Fruit fly (Drosophila melanogaster) whole organism, embryonic: ENCODE data around the gene CG10068.

Source experiments
- C15 ChIP-seq: fragments of 200-800 bp; sonication (Bioruptor generic); IDR thresholded peaks from 3 replicates; pipeline ENCODE4 v1.3.6; 2022; ENCODE audit warnings: missing biosample characterization, missing genetic modification characterization
- CG1792 ChIP-seq: fragments of 200-800 bp; sonication (Bioruptor generic); optimal IDR thresholded peaks from 2 replicates; lab custom pipeline; 2016; ENCODE audit warnings: missing biosample characterization, missing genetic modification characterization
- CG2678 ChIP-seq: fragments of 200-800 bp; sonication (Bioruptor generic); optimal IDR thresholded peaks from 3 replicates; lab custom pipeline; 2019; ENCODE audit warnings: missing biosample characterization, mild to moderate bottlenecking, missing genetic modification characterization, moderate library complexity
- CG6854 ChIP-seq: fragments of 200-800 bp; sonication (Bioruptor generic); optimal IDR thresholded peaks from 3 replicates; lab custom pipeline; 2017; ENCODE audit warnings: missing biosample characterization, mild to moderate bottlenecking, missing genetic modification characterization
- CG8924 ChIP-seq: fragments of 200-800 bp; optimal IDR thresholded peaks from 3 replicates; lab custom pipeline; 2019; ENCODE audit warnings: missing biosample characterization, mild to moderate bottlenecking, missing genetic modification characterization, moderate library complexity
- Hsf ChIP-seq: fragments of 200-800 bp; sonication (Bioruptor generic); optimal IDR thresholded peaks from 3 replicates; lab custom pipeline; 2016; ENCODE audit warnings: missing biosample characterization, missing genetic modification characterization
- inv ChIP-seq: fragments of 200-800 bp; sonication (Bioruptor generic); IDR thresholded peaks from 2 replicates; pipeline ENCODE4 v1.3.6; 2022; ENCODE audit warnings: missing biosample characterization, missing genetic modification characterization; ENCODE audit not compliant: partially characterized antibody
- zf30C ChIP-seq: fragments of 200-800 bp; sonication (Bioruptor generic); optimal IDR thresholded peaks from 3 replicates; lab custom pipeline; 2018; ENCODE audit warnings: missing biosample characterization, mild to moderate bottlenecking, missing genetic modification characterization

dm6 chr3R:7116511-7116910 is 11.3 kb downstream of the CG10068 start:
- TF ChIP-seq CG1792: no peak
- no peak for TF ChIP-seq zf30C (GFP tag; lab: Kevin White, UChicago)
- TF ChIP-seq CG2678 (tag; lab: Kevin White, UChicago): no peak
- no peak for TF ChIP-seq C15
- TF ChIP-seq CG8924: no peak
- no peak for TF ChIP-seq inv (GFP tag; lab: Robert Waterston, UW)
- no peak for TF ChIP-seq CG6854 (GFP tag; lab: Kevin White, UChicago)
- no peak for TF ChIP-seq Hsf (GFP tag; lab: Kevin White, UChicago)
